Fruit fly (Drosophila melanogaster) whole organism, embryonic: Measurements from ENCODE around the gene glob3.

ENCODE experiments used
- BEAF-32 ChIP-seq: fragments of 200-800 bp; sonication (Bioruptor generic); optimal IDR thresholded peaks from 3 replicates; lab custom pipeline; 2017; ENCODE audit warnings: missing biosample characterization, missing genetic modification characterization, mild to moderate bottlenecking, moderate library complexity, missing genetic modification reagents
- CG1024 ChIP-seq: fragments of 200-800 bp; sonication (Bioruptor generic); IDR thresholded peaks from 2 replicates; pipeline ENCODE4 v1.3.6; 2022; ENCODE audit warnings: missing biosample characterization, missing genetic modification characterization
- CG12071 ChIP-seq: fragments of 200-800 bp; sonication (Bioruptor generic); optimal IDR thresholded peaks from 3 replicates; lab custom pipeline; 2018; ENCODE audit warnings: missing biosample characterization, mild to moderate bottlenecking, missing genetic modification characterization
- CG13287 ChIP-seq: fragments of 200-800 bp; sonication (Bioruptor generic); IDR thresholded peaks from 2 replicates; pipeline ENCODE4 v1.3.6; 2022; ENCODE audit warnings: missing biosample characterization, missing genetic modification characterization; ENCODE audit not compliant: partially characterized antibody
- CG13624 ChIP-seq: fragments of 200-800 bp; sonication (Bioruptor generic); optimal IDR thresholded peaks from 2 replicates; lab custom pipeline; 2016; ENCODE audit warnings: missing biosample characterization, missing genetic modification characterization
- CG13894 ChIP-seq: fragments of 200-800 bp; sonication (Bioruptor generic); optimal IDR thresholded peaks from 3 replicates; lab custom pipeline; 2018; ENCODE audit warnings: missing biosample characterization, mild to moderate bottlenecking, missing genetic modification characterization, moderate library complexity
- CG16779 ChIP-seq: fragments of 200-800 bp; sonication (Bioruptor generic); IDR thresholded peaks from 2 replicates; pipeline ENCODE4 v1.3.6; 2022; ENCODE audit warnings: missing biosample characterization, missing genetic modification characterization
- CG1792 ChIP-seq: fragments of 200-800 bp; sonication (Bioruptor generic); optimal IDR thresholded peaks from 2 replicates; lab custom pipeline; 2016; ENCODE audit warnings: missing biosample characterization, missing genetic modification characterization
- CG2712 ChIP-seq: fragments of 200-800 bp; optimal IDR thresholded peaks from 3 replicates; lab custom pipeline; 2019; ENCODE audit warnings: missing biosample characterization, mild to moderate bottlenecking, missing genetic modification characterization, moderate library complexity
- CG4404 ChIP-seq: fragments of 200-800 bp; sonication (Bioruptor generic); IDR thresholded peaks from 2 replicates; pipeline ENCODE4 v1.3.6; 2022; ENCODE audit warnings: missing biosample characterization, missing genetic modification characterization
- CG4424 ChIP-seq: fragments of 200-800 bp; sonication (Bioruptor generic); optimal IDR thresholded peaks from 3 replicates; lab custom pipeline; 2016; ENCODE audit warnings: missing biosample characterization, missing genetic modification characterization
- CG4820 ChIP-seq: fragments of 200-800 bp; sonication (Bioruptor generic); optimal IDR thresholded peaks from 3 replicates; lab custom pipeline; 2016; ENCODE audit warnings: missing biosample characterization, missing genetic modification characterization
- CG6683 ChIP-seq: fragments of 200-800 bp; sonication (Bioruptor generic); optimal IDR thresholded peaks from 2 replicates; lab custom pipeline; 2017; ENCODE audit warnings: missing biosample characterization, mild to moderate bottlenecking, missing genetic modification characterization, missing genetic modification reagents
- CG6689 ChIP-seq: fragments of 200-800 bp; sonication (Bioruptor generic); IDR thresholded peaks from 2 replicates; pipeline ENCODE4 v1.3.6; 2022; ENCODE audit warnings: missing biosample characterization, missing genetic modification characterization
- CG7372 ChIP-seq: fragments of 200-800 bp; sonication (Bioruptor generic); IDR thresholded peaks from 2 replicates; pipeline ENCODE4 v1.3.6; 2022; ENCODE audit warnings: missing biosample characterization, missing genetic modification characterization
- CG7786 ChIP-seq: fragments of 200-800 bp; sonication (Bioruptor generic); optimal IDR thresholded peaks from 2 replicates; lab custom pipeline; 2016; ENCODE audit warnings: missing biosample characterization, missing genetic modification characterization
- CG7963 ChIP-seq: fragments of 200-800 bp; sonication (Bioruptor generic); IDR thresholded peaks from 3 replicates; pipeline ENCODE4 v1.3.6; 2022; ENCODE audit warnings: missing biosample characterization, missing genetic modification characterization; ENCODE audit not compliant: partially characterized antibody
- CHES-1-like ChIP-seq: fragments of 200-800 bp; sonication (Bioruptor generic); optimal IDR thresholded peaks from 2 replicates; lab custom pipeline; 2016; ENCODE audit warnings: missing biosample characterization, missing genetic modification characterization
- CTCF ChIP-seq: fragments of 200-800 bp; sonication (Bioruptor generic); optimal IDR thresholded peaks from 2 replicates; lab custom pipeline; 2017; ENCODE audit warnings: missing biosample characterization, mild to moderate bottlenecking, missing genetic modification characterization, moderate library complexity
- D19A ChIP-seq: fragments of 200-800 bp; optimal IDR thresholded peaks from 3 replicates; lab custom pipeline; 2019; ENCODE audit warnings: missing biosample characterization, mild to moderate bottlenecking, missing genetic modification characterization, moderate library complexity
- Doc2 ChIP-seq: fragments of 200-800 bp; sonication (Bioruptor generic); IDR thresholded peaks from 2 replicates; pipeline ENCODE4 v1.3.6; 2022; ENCODE audit warnings: missing biosample characterization, missing genetic modification characterization
- H15 ChIP-seq: fragments of 200-800 bp; sonication (Bioruptor generic); IDR thresholded peaks from 3 replicates; pipeline ENCODE4 v1.3.6; 2022; ENCODE audit warnings: missing biosample characterization, missing genetic modification characterization
- Hr3 ChIP-seq: fragments of 200-800 bp; sonication (Bioruptor generic); optimal IDR thresholded peaks from 3 replicates; lab custom pipeline; 2016; ENCODE audit warnings: missing biosample characterization, missing genetic modification characterization
- Lhr ChIP-seq: fragments of 200-800 bp; sonication (Bioruptor generic); optimal IDR thresholded peaks from 3 replicates; lab custom pipeline; 2017; ENCODE audit warnings: mild to moderate bottlenecking, missing biosample characterization, missing genetic modification reagents, missing genetic modification characterization
- Sin3A ChIP-seq: fragments of >200 bp; optimal IDR thresholded peaks from 2 replicates; lab custom pipeline; 2018
- Six4 ChIP-seq: fragments of 200-800 bp; sonication (Bioruptor generic); optimal IDR thresholded peaks from 2 replicates; lab custom pipeline; 2016; ENCODE audit warnings: missing biosample characterization, missing genetic modification characterization
- Usf ChIP-seq: fragments of 200-800 bp; sonication (Bioruptor generic); optimal IDR thresholded peaks from 2 replicates; lab custom pipeline; 2017; ENCODE audit warnings: missing genotype, missing biosample characterization, missing genetic modification characterization
- Xbp1 ChIP-seq: fragments of 200-800 bp; sonication (Bioruptor generic); optimal IDR thresholded peaks from 3 replicates; lab custom pipeline; 2016; ENCODE audit warnings: missing biosample characterization, mild to moderate bottlenecking, missing genetic modification characterization
- YL-1 ChIP-seq: fragments of 200-800 bp; sonication (Bioruptor generic); optimal IDR thresholded peaks from 3 replicates; lab custom pipeline; 2017; ENCODE audit warnings: missing biosample characterization, mild to moderate bottlenecking, missing genetic modification characterization
- cg ChIP-seq: fragments of 200-800 bp; sonication (Bioruptor generic); optimal IDR thresholded peaks from 3 replicates; lab custom pipeline; 2019; ENCODE audit warnings: missing biosample characterization, mild to moderate bottlenecking, missing genetic modification characterization, moderate library complexity
- chif ChIP-seq, 2 experiments: fragments of 200-800 bp; sonication (Bioruptor generic); optimal IDR thresholded peaks; 3 replicates each; lab custom pipeline; 2016; ENCODE audit warnings: missing biosample characterization in 2 of 2, missing genetic modification characterization in 2 of 2
- da ChIP-seq: fragments of 200-800 bp; sonication (Bioruptor generic); optimal IDR thresholded peaks from 2 replicates; lab custom pipeline; 2016; ENCODE audit warnings: missing biosample characterization, missing genetic modification characterization
- dm ChIP-seq: fragments of 200-800 bp; sonication (Bioruptor generic); optimal IDR thresholded peaks from 3 replicates; lab custom pipeline; 2016; ENCODE audit warnings: missing biosample characterization, missing genetic modification characterization
- ems ChIP-seq: fragments of 200-800 bp; sonication (Bioruptor generic); optimal IDR thresholded peaks from 3 replicates; lab custom pipeline; 2016; ENCODE audit warnings: missing biosample characterization, missing genetic modification characterization
- exex ChIP-seq: fragments of 200-800 bp; sonication (Bioruptor generic); optimal IDR thresholded peaks from 4 replicates; lab custom pipeline; 2018; ENCODE audit warnings: missing biosample characterization, mild to moderate bottlenecking, missing genetic modification characterization, moderate library complexity
- ftz-f1 ChIP-seq: fragments of 200-800 bp; sonication (Bioruptor generic); optimal IDR thresholded peaks from 2 replicates; lab custom pipeline; 2016; ENCODE audit warnings: missing biosample characterization, missing genetic modification characterization
- gem ChIP-seq: fragments of 200-800 bp; sonication (Bioruptor generic); optimal IDR thresholded peaks from 2 replicates; lab custom pipeline; 2019; ENCODE audit warnings: missing biosample characterization, mild to moderate bottlenecking, missing genetic modification characterization, moderate library complexity
- hkb ChIP-seq, 2 experiments: fragments of 200-800 bp in 1 of 2; fragments of >200 bp in 1 of 2; sonication (Bioruptor generic) in 1 of 2; IDR thresholded peaks in 1 of 2; optimal IDR thresholded peaks in 1 of 2; 2 replicates each; pipeline versions ENCODE4 v1.3.6 to Lab custom; 2017 to 2022; ENCODE audit warnings: missing biosample characterization in 1 of 2, missing genetic modification characterization in 1 of 2
- jing ChIP-seq: fragments of 200-800 bp; sonication (Bioruptor generic); optimal IDR thresholded peaks from 2 replicates; lab custom pipeline; 2018; ENCODE audit warnings: missing biosample characterization, mild to moderate bottlenecking, missing genetic modification characterization
- jumu ChIP-seq: fragments of 200-800 bp; sonication (Bioruptor generic); optimal IDR thresholded peaks from 3 replicates; lab custom pipeline; 2016; ENCODE audit warnings: missing biosample characterization, missing genetic modification characterization
- knrl ChIP-seq: fragments of 200-800 bp; sonication (Bioruptor generic); IDR thresholded peaks from 3 replicates; pipeline ENCODE4 v1.3.6; 2022; ENCODE audit warnings: missing biosample characterization, missing genetic modification characterization; ENCODE audit not compliant: partially characterized antibody
- mam ChIP-seq: fragments of 200-800 bp; sonication (Bioruptor generic); optimal IDR thresholded peaks from 3 replicates; lab custom pipeline; 2016; ENCODE audit warnings: missing biosample characterization, missing genetic modification characterization
- mirr ChIP-seq: fragments of 200-800 bp; sonication (Bioruptor generic); optimal IDR thresholded peaks from 3 replicates; lab custom pipeline; 2018; ENCODE audit warnings: missing biosample characterization, mild to moderate bottlenecking, missing genetic modification characterization
- nmo ChIP-seq: fragments of 200-800 bp; sonication (Bioruptor generic); optimal IDR thresholded peaks from 2 replicates; lab custom pipeline; 2018; ENCODE audit warnings: missing biosample characterization, mild to moderate bottlenecking, missing genetic modification characterization, moderate library complexity
- pho ChIP-seq: fragments of 200-800 bp; sonication (Bioruptor generic); optimal IDR thresholded peaks from 2 replicates; lab custom pipeline; 2016; ENCODE audit warnings: missing biosample characterization, missing genetic modification characterization
- prd ChIP-seq, 3 experiments: fragments of >200 bp in 2 of 3; fragments of 200-800 bp in 1 of 3; sonication (Bioruptor generic) in 1 of 3; optimal IDR thresholded peaks in 2 of 3; IDR thresholded peaks in 1 of 3; 2 replicates in 2 of 3; 3 replicates in 1 of 3; pipeline versions ENCODE4 v1.3.6 to Lab custom; 2017 to 2022; ENCODE audit warnings: missing biosample characterization in 1 of 3, missing genetic modification characterization in 1 of 3
- sob ChIP-seq: fragments of 200-800 bp; sonication (Bioruptor generic); IDR thresholded peaks from 2 replicates; pipeline ENCODE4 v1.3.6; 2022; ENCODE audit warnings: missing biosample characterization, missing genetic modification characterization
- sr ChIP-seq: fragments of 200-800 bp; sonication (Bioruptor generic); IDR thresholded peaks from 3 replicates; pipeline ENCODE4 v1.3.6; 2022; ENCODE audit warnings: missing biosample characterization, missing genetic modification characterization
- trem ChIP-seq: fragments of 200-800 bp; optimal IDR thresholded peaks from 3 replicates; lab custom pipeline; 2019; ENCODE audit warnings: missing biosample characterization, mild to moderate bottlenecking, missing genetic modification characterization, moderate library complexity
- tx ChIP-seq: fragments of 200-800 bp; sonication (Bioruptor generic); optimal IDR thresholded peaks from 2 replicates; lab custom pipeline; 2016; ENCODE audit warnings: missing biosample characterization, missing genetic modification characterization
- unc-4 ChIP-seq: fragments of 200-800 bp; sonication (Bioruptor generic); IDR thresholded peaks from 2 replicates; pipeline ENCODE4 v1.3.6; 2022; ENCODE audit warnings: missing biosample characterization, missing genetic modification characterization; ENCODE audit not compliant: partially characterized antibody
- zfh2 ChIP-seq: fragments of 200-800 bp; sonication (Bioruptor generic); optimal IDR thresholded peaks from 2 replicates; lab custom pipeline; 2016; ENCODE audit warnings: missing biosample characterization, missing genetic modification characterization

Gene glob3

DNA sequence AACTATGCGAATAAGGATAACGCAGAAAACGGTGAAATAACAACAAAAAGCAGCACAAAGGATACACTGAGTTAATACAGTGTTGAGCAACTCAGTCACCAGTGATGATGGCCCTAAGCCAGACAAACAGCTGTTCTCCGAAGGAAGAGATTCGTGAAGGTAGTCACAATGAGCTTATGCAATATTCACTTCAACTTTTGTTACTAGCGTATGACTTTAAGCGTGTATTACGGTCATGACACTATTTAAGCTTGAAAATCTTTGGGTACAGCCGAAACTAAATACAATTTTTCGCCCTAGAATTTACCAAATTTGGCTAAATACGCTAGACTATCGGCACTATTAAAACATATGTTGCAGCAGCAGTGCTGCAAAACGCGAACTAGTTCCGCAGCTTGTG lies 26.4 kb downstream of the glob3 start, which contains the start of the genes disp and ECSIT (continued):
- peak; percentile 33 for TF ChIP-seq Xbp1 (GFP tag; lab: Kevin White, UChicago)
- TF ChIP-seq Six4 (GFP tag; lab: Kevin White, UChicago): peak; percentile 14
- TF ChIP-seq BEAF-32: peak; percentile 47
- no peak for TF ChIP-seq sob (GFP tag; lab: Robert Waterston, UW)
- TF ChIP-seq chif (GFP tag; optimal IDR thresholded peaks at IDR 0.05; lab: Kevin White, UChicago): no peak
- TF ChIP-seq da: no peak
- peak; percentile 32 for TF ChIP-seq mam (GFP tag; lab: Kevin White, UChicago)
- peak; percentile 45 for TF ChIP-seq ems (GFP tag; lab: Kevin White, UChicago)
- no peak for TF ChIP-seq Doc2 (GFP tag; lab: Robert Waterston, UW)
- no peak for TF ChIP-seq CG7372 (GFP tag; lab: Robert Waterston, UW)
- TF ChIP-seq tx (GFP tag; lab: Kevin White, UChicago): peak; percentile 16
- TF ChIP-seq hkb (optimal IDR thresholded peaks at IDR 0.05; lab: Kevin White, UChicago): peak; percentile 79
- no peak for TF ChIP-seq hkb (GFP tag; IDR thresholded peaks at IDR 0.05; lab: Robert Waterston, UW)
- peak; percentile 45 for TF ChIP-seq CG7786 (GFP tag; lab: Kevin White, UChicago)
- no peak for TF ChIP-seq CG12071 (GFP tag; lab: Kevin White, UChicago)
- TF ChIP-seq jumu: peak; percentile 34
- peak; percentile 9 for TF ChIP-seq Lhr (GFP tag; lab: Kevin White, UChicago)
- peak; percentile 57 for TF ChIP-seq zfh2 (GFP tag; lab: Kevin White, UChicago)
- peak; percentile 48; the same call in 1 of the 2 replicates for TF ChIP-seq CG6689 (GFP tag; lab: Robert Waterston, UW)
- TF ChIP-seq CG16779 (GFP tag; lab: Robert Waterston, UW): no peak
- no peak for TF ChIP-seq CG1792
- TF ChIP-seq CG4820 (GFP tag; lab: Kevin White, UChicago): no peak
- peak; percentile 54 for TF ChIP-seq CG4424 (GFP tag; lab: Kevin White, UChicago)
- TF ChIP-seq gem (tag; lab: Kevin White, UChicago): no peak
- TF ChIP-seq nmo: peak; percentile 63
- peak; percentile 52 for TF ChIP-seq YL-1 (GFP tag; lab: Kevin White, UChicago)
- TF ChIP-seq CHES-1-like (GFP tag; lab: Kevin White, UChicago): peak; percentile 27
- TF ChIP-seq Usf (GFP tag; lab: Kevin White, UChicago): peak; percentile 16
- peak; percentile 42; the same call in 1 of the 2 replicates for TF ChIP-seq CG4404 (GFP tag; lab: Robert Waterston, UW)
- TF ChIP-seq CG13624: peak; percentile 43
- TF ChIP-seq D19A (tag; lab: Kevin White, UChicago): no peak
- TF ChIP-seq CG2712 (tag; lab: Kevin White, UChicago): peak; percentile 88
- TF ChIP-seq CG7963: no peak
- peak; percentile 71 for TF ChIP-seq Sin3A (lab: Kevin White, UChicago)
- peak; percentile 22 for TF ChIP-seq Hr3 (GFP tag; lab: Kevin White, UChicago)
- TF ChIP-seq trem (tag; lab: Kevin White, UChicago): peak; percentile 56
- no peak for TF ChIP-seq H15 (GFP tag; lab: Robert Waterston, UW)
- peak; percentile 46; the same call in 1 of the 3 replicates for TF ChIP-seq knrl (GFP tag; lab: Robert Waterston, UW)
- TF ChIP-seq CTCF (GFP tag; lab: Kevin White, UChicago): no peak
- no peak for TF ChIP-seq prd (optimal IDR thresholded peaks at IDR 0.05; lab: Kevin White, UChicago)
- 0 out of 3 replicates have a peak, but pooled peaks have one; percentile 24 for TF ChIP-seq prd (GFP tag; IDR thresholded peaks at IDR 0.05; lab: Robert Waterston, UW)
- peak; percentile 64 for TF ChIP-seq dm (GFP tag; lab: Kevin White, UChicago)

DNA sequence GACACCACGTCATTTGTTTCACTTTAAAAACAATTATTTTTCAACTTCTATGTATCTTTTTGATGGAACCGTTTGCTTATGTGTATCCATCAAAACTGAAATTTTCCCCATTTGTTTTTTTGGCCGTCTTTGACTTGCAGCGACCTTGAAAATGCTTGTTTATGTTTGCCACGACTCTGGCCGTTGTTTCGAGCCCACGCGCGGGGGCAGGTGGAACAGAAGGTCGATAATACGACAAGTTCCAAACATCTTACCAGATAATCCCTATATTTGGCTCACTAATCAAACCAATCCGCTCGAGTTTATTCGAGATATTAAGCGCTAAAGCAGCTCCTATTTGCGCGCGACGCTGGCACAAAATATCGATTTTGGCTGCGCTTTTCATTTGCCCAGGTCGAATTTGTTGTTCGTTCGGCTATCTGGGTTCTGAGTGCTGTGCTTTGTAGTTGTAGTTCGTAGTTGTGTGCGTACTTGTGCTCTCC lies 30.9 kb downstream of the glob3 start:
- TF ChIP-seq exex (tag; lab: Kevin White, UChicago): peak; percentile 39
- no peak for TF ChIP-seq jing (GFP tag; lab: Kevin White, UChicago)
- peak; percentile 50; the same call in 1 of the 3 replicates for TF ChIP-seq sr (GFP tag; lab: Robert Waterston, UW)
- 0 out of 2 replicates have a peak, but pooled peaks have one; percentile 12 for TF ChIP-seq CG13287 (GFP tag; lab: Robert Waterston, UW)
- peak; percentile 33 for TF ChIP-seq cg (GFP tag; lab: Kevin White, UChicago)
- TF ChIP-seq mirr: peak; percentile 31
- TF ChIP-seq Xbp1 (GFP tag; lab: Kevin White, UChicago): no peak
- TF ChIP-seq ftz-f1 (GFP tag; lab: Kevin White, UChicago): peak; percentile 77
- TF ChIP-seq CG1024 (GFP tag; lab: Robert Waterston, UW): no peak
- no peak for TF ChIP-seq CG6683
- TF ChIP-seq pho (GFP tag; lab: Kevin White, UChicago): no peak
- TF ChIP-seq unc-4: no peak
- peak; percentile 40 for TF ChIP-seq CG13894 (tag; lab: Kevin White, UChicago)
